Worm (Caenorhabditis elegans): ENCODE data around the gene Y47D7A.13.
"Not testable (repeated sequence)": the region's sequence is repeated elsewhere in the genome, so short reads cannot be mapped to it uniquely, and the experiment has no call there.

Gene Y47D7A.13

DNA sequence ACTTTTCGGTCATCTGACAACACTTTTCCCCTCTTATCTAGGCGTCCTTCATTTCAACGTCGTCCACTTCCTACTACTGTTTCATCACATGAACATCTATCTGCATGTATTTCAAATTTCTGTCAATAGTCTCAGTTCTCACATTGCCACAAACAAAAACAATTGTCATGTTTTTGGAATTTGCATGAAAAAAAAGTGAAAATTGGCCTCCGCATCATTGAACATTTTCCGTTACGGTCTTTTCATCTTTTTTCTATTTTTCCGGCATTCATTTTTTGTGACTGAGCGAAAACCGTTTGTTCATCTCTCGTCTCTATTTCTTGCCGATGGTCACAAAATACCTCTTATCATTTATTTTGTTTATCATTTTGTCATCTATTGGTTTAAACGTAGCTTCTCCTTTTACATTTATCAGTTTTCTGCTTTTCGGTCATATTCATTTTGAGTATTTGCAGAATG is 47.4 kb upstream of the Y47D7A.13 start, which contains the start of gene exc-15 (continued):
- TF ChIP-seq tbp1 (GFP tag; optimal IDR thresholded peaks at IDR 0.05) = no peak
- TF ChIP-seq nhr-80 (tag; optimal IDR thresholded peaks at IDR 0.05) = peak; percentile 96
- TF ChIP-seq mcd-1 (GFP tag; IDR thresholded peaks at IDR 0.05) = no peak
- no peak for TF ChIP-seq F10E7.11 (tag; optimal IDR thresholded peaks at IDR 0.05)

DNA sequence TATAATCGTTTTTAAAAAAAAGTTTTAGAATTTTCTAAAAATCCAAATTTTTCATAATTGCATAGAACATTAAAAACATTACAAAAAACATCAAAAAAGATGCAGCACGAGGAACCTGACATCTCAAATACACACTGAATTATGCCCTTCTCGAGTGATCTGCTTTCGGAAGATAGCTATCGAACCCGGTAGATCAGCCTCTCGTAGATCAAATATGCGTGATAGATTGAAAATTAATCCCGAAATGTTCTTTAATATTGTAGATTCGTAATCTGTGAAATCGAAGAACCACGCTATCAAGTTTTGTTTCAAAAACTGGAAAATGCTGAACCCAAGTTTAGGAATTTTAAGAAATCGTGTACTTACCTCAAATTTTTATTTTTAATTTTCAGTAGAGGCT is 46.1 kb upstream of the Y47D7A.13 start:
- TF ChIP-seq F55B11.4 (tag; optimal IDR thresholded peaks at IDR 0.05; ENCODE audit: borderline replicate concordance, insufficient read depth) = no peak
- no peak for TF ChIP-seq Y56A3A.18 (GFP tag; IDR thresholded peaks at IDR 0.05)
- no peak for TF ChIP-seq ceh-40 (GFP tag; IDR thresholded peaks at IDR 0.05)
- no peak for TF ChIP-seq attf-3 (GFP tag; conservative IDR thresholded peaks at IDR 0.05)
- TF ChIP-seq mcd-1 (GFP tag; IDR thresholded peaks at IDR 0.05) = no peak
- TF ChIP-seq ceh-100 (GFP tag; IDR thresholded peaks at IDR 0.05) = no peak
- TF ChIP-seq lin-54 (GFP tag; optimal IDR thresholded peaks at IDR 0.05) = no peak
- TF ChIP-seq dpff-1 (tag; optimal IDR thresholded peaks at IDR 0.05) = no peak
- no peak for TF ChIP-seq nhr-179 (tag; optimal IDR thresholded peaks at IDR 0.05)
- no peak for TF ChIP-seq hmg-1.2 (GFP tag; IDR thresholded peaks at IDR 0.05)

DNA sequence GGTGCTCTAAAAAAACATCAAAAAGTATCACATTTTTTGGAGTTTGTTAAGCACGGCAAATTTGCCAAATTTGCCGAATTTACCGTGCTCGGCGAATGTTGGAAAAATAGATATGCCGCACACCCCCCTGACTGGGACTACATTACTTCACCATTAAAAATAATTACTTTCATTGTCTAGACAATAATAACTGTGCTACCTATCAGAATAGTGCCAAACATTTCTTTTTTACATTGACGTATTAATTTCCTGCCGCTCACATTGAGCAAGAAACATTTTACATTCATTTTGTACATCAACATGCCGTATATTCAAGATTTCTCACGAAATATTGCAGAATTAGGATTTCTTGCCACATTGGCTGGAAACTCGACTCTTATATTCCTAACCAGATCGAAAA is 38.8 kb upstream of the Y47D7A.13 start, which contains the start of gene str-35:
str-35 (plus strand) TSS at position 301 of the 400 bp plus-strand sequence.
- TF ChIP-seq F37B4.10 (GFP tag; IDR thresholded peaks at IDR 0.05); madf-3 (GFP tag; IDR thresholded peaks at IDR 0.05); snpc-1.3 (tag; optimal IDR thresholded peaks at IDR 0.05; ENCODE audit: insufficient read depth): not testable (repeated sequence)

DNA sequence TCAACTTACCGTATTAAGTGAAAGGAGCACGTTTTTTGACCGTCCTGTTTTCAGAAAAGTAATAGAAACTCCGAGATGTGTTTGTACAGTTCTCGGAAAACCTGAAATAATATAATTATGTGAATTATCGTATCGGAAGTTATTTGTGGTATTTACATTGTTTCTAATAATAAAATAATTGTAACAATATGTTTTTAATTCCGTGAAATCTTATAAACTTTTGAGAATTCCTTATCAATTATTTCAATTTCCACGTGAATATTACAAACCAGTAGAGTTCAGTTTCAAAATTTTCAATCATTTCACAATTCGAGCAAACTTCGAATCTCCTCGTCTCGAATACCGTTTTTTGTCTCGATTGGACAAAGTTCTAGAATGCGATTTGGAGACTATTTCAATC is 35.3 kb upstream of the Y47D7A.13 start, which contains the start of gene T08H10.3:
T08H10.3 (plus strand) TSS at position 301 of the 400 bp plus-strand sequence.
- TF ChIP-seq F52B5.7 (tag; optimal IDR thresholded peaks at IDR 0.05) (no peak), ceh-100 (GFP tag; IDR thresholded peaks at IDR 0.05) (no peak), fkh-3 (tag; optimal IDR thresholded peaks at IDR 0.05) (no peak), Y53G8AR.9 (GFP tag; conservative IDR thresholded peaks at IDR 0.05) (no peak), ama-1 (optimal IDR thresholded peaks at IDR 0.05) (no peak), ama-1 (GFP tag; optimal IDR thresholded peaks at IDR 0.05) (no peak)

DNA sequence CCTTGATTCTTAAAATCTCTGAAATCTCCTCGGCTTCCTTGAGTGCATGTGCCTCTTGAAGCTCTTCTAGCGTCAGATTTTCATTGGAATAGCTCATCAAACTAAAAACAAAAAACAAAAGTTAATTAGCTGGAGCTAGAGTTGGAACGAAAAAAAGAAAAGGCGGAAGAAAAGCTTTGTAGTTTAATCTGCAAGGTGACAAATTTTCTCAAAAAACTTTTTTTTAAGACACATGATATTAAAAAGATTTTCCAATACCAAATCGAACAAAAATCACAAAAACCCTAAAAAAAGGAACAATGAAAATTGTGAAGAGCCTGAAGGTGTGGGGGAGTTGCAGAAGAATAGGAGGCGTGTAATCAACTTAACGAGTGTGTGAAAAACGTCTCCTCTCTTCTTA is 18.9 kb upstream of the Y47D7A.13 start, which contains the start of gene gnrr-5:
gnrr-5 (minus strand) TSS at position 101 of the 400 bp plus-strand sequence.
- TF ChIP-seq egl-44 (GFP tag; IDR thresholded peaks at IDR 0.05) = no peak
- no peak for TF ChIP-seq K12H6.12 (tag; optimal IDR thresholded peaks at IDR 0.05)
- no peak for TF ChIP-seq let-526 (GFP tag; IDR thresholded peaks at IDR 0.05)
- TF ChIP-seq lin-26 (GFP tag; IDR thresholded peaks at IDR 0.05) = no peak
- no peak for TF ChIP-seq cebp-1 (GFP tag; IDR thresholded peaks at IDR 0.05)
- no peak for TF ChIP-seq cebp-1 (tag; optimal IDR thresholded peaks at IDR 0.05)
- TF ChIP-seq ama-1 (optimal IDR thresholded peaks at IDR 0.05) = no peak
- no peak for TF ChIP-seq ama-1 (GFP tag; optimal IDR thresholded peaks at IDR 0.05)
- TF ChIP-seq attf-6 (GFP tag; IDR thresholded peaks at IDR 0.05) = no peak
- TF ChIP-seq Y79H2A.3 (GFP tag; conservative IDR thresholded peaks at IDR 0.05) = no peak
- no peak for TF ChIP-seq aptf-2 (GFP tag; conservative IDR thresholded peaks at IDR 0.05)
- TF ChIP-seq ztf-25 (GFP tag; IDR thresholded peaks at IDR 0.05) = no peak
- TF ChIP-seq unc-130 (GFP tag; optimal IDR thresholded peaks at IDR 0.05) = no peak
- TF ChIP-seq akir-1 (GFP tag; optimal IDR thresholded peaks at IDR 0.05) = no peak
- no peak for TF ChIP-seq tlf-1 (GFP tag; optimal IDR thresholded peaks at IDR 0.05)
- no peak for TF ChIP-seq dox-1 (GFP tag; IDR thresholded peaks at IDR 0.05)
- no peak for TF ChIP-seq ets-4 (GFP tag; optimal IDR thresholded peaks at IDR 0.05)
- TF ChIP-seq snpc-1.3 (tag; optimal IDR thresholded peaks at IDR 0.05; ENCODE audit: insufficient read depth) = no peak
- TF ChIP-seq C06A6.2 (GFP tag; conservative IDR thresholded peaks at IDR 0.05) = no peak
- no peak for TF ChIP-seq ztf-6 (GFP tag; IDR thresholded peaks at IDR 0.05)
